Worm (Caenorhabditis elegans): ENCODE results near the gene eif-2Bepsilon.

ce11 chrII:8612470-8612869 is 49.2 kb upstream of the eif-2Bepsilon start, which contains the start of gene T22C8.1:
- no peak for TF ChIP-seq nhr-90 (tag; optimal IDR thresholded peaks at IDR 0.05)
- no peak for TF ChIP-seq sea-2 (GFP tag; IDR thresholded peaks at IDR 0.05)
- no peak for TF ChIP-seq unc-130 (GFP tag; optimal IDR thresholded peaks at IDR 0.05)
- TF ChIP-seq nfya-2 (GFP tag; IDR thresholded peaks at IDR 0.05): no peak
- TF ChIP-seq dpl-1 (GFP tag; optimal IDR thresholded peaks at IDR 0.05): no peak
- TF ChIP-seq C17E4.6 (GFP tag; IDR thresholded peaks at IDR 0.05): no peak

Data from whole organism, young adult.